Worm (Caenorhabditis elegans) whole organism, young adult: Measurements from ENCODE around the gene Y56A3A.6.

Source experiments
- F23B12.7 ChIP-seq: sonication (generic microtip); optimal IDR thresholded peaks from 2 replicates; lab custom pipeline; 2017; ENCODE audit warnings: missing genetic modification characterization, mild to moderate bottlenecking, missing compliant biosample characterization, antibody characterized with exemption, moderate library complexity; ENCODE audit not compliant: insufficient read depth
- F33H1.4 ChIP-seq: fragments of 200-800 bp; sonication (Bioruptor generic); IDR thresholded peaks from 2 replicates; pipeline ENCODE4 v1.3.6; 2022; ENCODE audit warnings: missing genetic modification reagents, missing genetic modification characterization, missing compliant biosample characterization
- Y53G8AR.9 ChIP-seq: fragments of 200-800 bp; sonication (Bioruptor generic); conservative IDR thresholded peaks from 2 replicates; pipeline ENCODE4 v1.3.6; 2022; ENCODE audit warnings: missing genetic modification reagents, missing genetic modification characterization, missing compliant biosample characterization
- bed-1 ChIP-seq: fragments of 200-800 bp; sonication (Bioruptor generic); IDR thresholded peaks from 2 replicates; pipeline ENCODE4 v1.3.6; 2022; ENCODE audit warnings: missing genetic modification reagents, missing genetic modification characterization, missing compliant biosample characterization
- dox-1 ChIP-seq: fragments of 200-800 bp; sonication (Bioruptor generic); IDR thresholded peaks from 2 replicates; pipeline ENCODE4 v1.3.6; 2022; ENCODE audit warnings: missing genetic modification reagents, missing genetic modification characterization, missing compliant biosample characterization
- efl-1 ChIP-seq: fragments of 150-350 bp; optimal IDR thresholded peaks from 2 replicates; lab custom pipeline; 2014; ENCODE audit warnings: missing biosample characterization, missing genetic modification reagents, missing genetic modification characterization
- egl-44 ChIP-seq: fragments of 200-800 bp; sonication (Bioruptor generic); IDR thresholded peaks from 2 replicates; pipeline ENCODE4 v1.3.6; 2022; ENCODE audit warnings: missing genetic modification reagents, missing genetic modification characterization, missing compliant biosample characterization
- madf-10 ChIP-seq: sonication (generic microtip); optimal IDR thresholded peaks from 2 replicates; lab custom pipeline; 2016; ENCODE audit warnings: mild to moderate bottlenecking, missing genetic modification characterization, missing compliant biosample characterization
- madf-3 ChIP-seq: fragments of 200-800 bp; sonication (Bioruptor generic); IDR thresholded peaks from 2 replicates; pipeline ENCODE4 v1.3.6; 2022; ENCODE audit warnings: missing genetic modification reagents, missing genetic modification characterization, missing compliant biosample characterization
- nfya-1 ChIP-seq: sonication (generic microtip); optimal IDR thresholded peaks from 2 replicates; lab custom pipeline; 2017; ENCODE audit warnings: antibody characterized with exemption, missing compliant biosample characterization, missing genetic modification characterization, borderline replicate concordance; ENCODE audit not compliant: insufficient read depth
- nfyb-1 ChIP-seq: fragments of 200-800 bp; sonication (Bioruptor generic); IDR thresholded peaks from 2 replicates; pipeline ENCODE4 v1.3.6; 2022; ENCODE audit warnings: missing genetic modification reagents, missing genetic modification characterization, missing compliant biosample characterization
- snpc-4 ChIP-seq, 5 experiments: fragments of 150-350 bp in 1 of 5; sonication (generic microtip) in 4 of 5; optimal IDR thresholded peaks; 2 replicates each; lab custom pipeline; 2014 to 2018; ENCODE audit warnings: missing genetic modification characterization in 5 of 5, missing biosample characterization in 3 of 5, antibody characterized with exemption in 2 of 5, mild to moderate bottlenecking in 2 of 5, missing compliant biosample characterization in 2 of 5, missing genotype in 2 of 5, moderate library complexity in 2 of 5, missing genetic modification reagents in 1 of 5
- unc-130 ChIP-seq: sonication (generic microtip); optimal IDR thresholded peaks from 2 replicates; lab custom pipeline; 2016; ENCODE audit warnings: missing genetic modification reagents, missing genetic modification characterization, missing compliant biosample characterization
- xnd-1 ChIP-seq: sonication (generic microtip); optimal IDR thresholded peaks from 2 replicates; lab custom pipeline; 2016; ENCODE audit warnings: missing genotype, missing genetic modification reagents, missing genetic modification characterization, missing compliant biosample characterization

DNA sequence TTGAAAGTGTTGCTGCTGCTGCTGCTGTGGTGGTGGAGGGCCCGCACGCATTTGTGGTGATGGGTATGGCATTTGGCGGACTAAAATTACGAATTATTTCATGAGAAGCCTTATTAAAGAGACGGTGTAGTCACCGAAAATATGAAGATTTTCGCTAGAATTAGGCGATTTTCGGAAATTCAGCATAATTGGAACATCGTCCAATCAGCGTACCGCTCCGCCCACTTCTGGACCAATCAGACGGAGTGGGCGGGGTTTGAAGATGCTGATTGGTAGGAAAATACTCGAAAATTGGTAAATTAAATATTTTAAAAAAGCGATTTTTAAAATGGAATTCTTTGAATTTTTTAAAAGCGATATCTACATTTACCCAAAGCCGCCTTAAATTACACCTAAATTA lies 12.5 kb downstream of the Y56A3A.6 start:
- TF ChIP-seq F33H1.4 (GFP tag; lab: Robert Waterston, UW) = no peak
- no peak for TF ChIP-seq snpc-4 (GFP tag; optimal IDR thresholded peaks at IDR 0.05; lab: Kevin White, UChicago)
- TF ChIP-seq snpc-4 (tag; optimal IDR thresholded peaks at IDR 0.05; lab: Kevin White, UChicago) = no peak
- TF ChIP-seq xnd-1 (tag; lab: Kevin White, UChicago) = no peak
- TF ChIP-seq nfya-1 = no peak
- no peak for TF ChIP-seq egl-44 (GFP tag; lab: Robert Waterston, UW)
- TF ChIP-seq unc-130 (GFP tag; lab: Kevin White, UChicago) = no peak
- no peak for TF ChIP-seq madf-3 (GFP tag; lab: Robert Waterston, UW)
- TF ChIP-seq nfyb-1 (GFP tag; lab: Robert Waterston, UW) = peak; percentile 58; the same call in 1 of the 2 replicates
- TF ChIP-seq F23B12.7 (tag; lab: Kevin White, UChicago) = no peak
- no peak for TF ChIP-seq bed-1 (GFP tag; lab: Robert Waterston, UW)
- TF ChIP-seq madf-10 (tag; lab: Kevin White, UChicago) = no peak
- no peak for TF ChIP-seq Y53G8AR.9 (GFP tag; lab: Robert Waterston, UW)
- no peak for TF ChIP-seq dox-1 (GFP tag; lab: Robert Waterston, UW)
- no peak for TF ChIP-seq efl-1 (GFP tag; lab: Kevin White, UChicago)
